Worm (Caenorhabditis elegans) whole organism, dauer: ENCODE measurements around the gene cec-4.
"Not testable (repeated sequence)": the region's sequence is repeated elsewhere in the genome, so short reads cannot be mapped to it uniquely, and the experiment has no call there.

Source experiments
- unc-62 ChIP-seq: sonication (generic microtip); optimal IDR thresholded peaks from 2 replicates; lab custom pipeline; 2017; ENCODE audit warnings: missing biosample characterization, missing genetic modification reagents, missing genetic modification characterization

The cec-4 gene

ce11 chrIV:7561614-7562142 lies 13.8 kb upstream of the cec-4 start, which contains the start of gene ima-3:
Gene ima-3 (minus strand): TSS chrIV:7561664.
- no peak for TF ChIP-seq unc-62 (GFP tag; lab: Kevin White, UChicago)

ce11 chrIV:7563850-7564249 lies 11.7 kb upstream of the cec-4 start, which contains the start of gene F32E10.9:
Gene F32E10.9 (minus strand): TSS chrIV:7563950.
- TF ChIP-seq unc-62 (GFP tag; lab: Kevin White, UChicago), result not testable (repeated sequence)

- no peak for TF ChIP-seq unc-62 (GFP tag; lab: Kevin White, UChicago)
Observed at ce11 chrIV:7567557-7568010, 7.9 kb upstream of the cec-4 start, which contains the start of gene F32E10.8. Gene F32E10.8 (plus strand): TSS chrIV:7567607.

- TF ChIP-seq unc-62 (GFP tag; lab: Kevin White, UChicago), result no peak
Observed at ce11 chrIV:7568593-7568992, 6.9 kb upstream of the cec-4 start, which contains the start of gene clec-180. Gene clec-180 (plus strand): TSS chrIV:7568893.

DNA sequence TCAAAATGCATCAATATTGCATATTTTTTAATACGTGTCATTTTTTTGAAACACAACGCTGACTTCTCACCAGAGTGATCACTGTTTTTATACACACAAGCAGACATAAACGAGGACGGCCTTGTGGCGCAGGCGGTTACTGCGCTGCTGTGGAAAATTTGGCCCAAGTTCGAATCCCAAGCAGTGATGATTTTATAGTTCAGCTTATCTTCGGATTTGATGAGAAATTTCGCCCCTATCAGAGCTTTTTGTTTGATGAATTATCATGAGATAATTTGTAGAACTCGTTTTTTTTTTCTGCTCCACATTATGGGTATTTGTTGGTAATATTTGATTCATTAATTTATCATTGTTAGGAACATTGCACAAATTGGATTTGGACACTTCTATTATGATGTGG lies 1.6 kb upstream of the cec-4 start:
- no peak for TF ChIP-seq unc-62 (GFP tag; lab: Kevin White, UChicago)

DNA sequence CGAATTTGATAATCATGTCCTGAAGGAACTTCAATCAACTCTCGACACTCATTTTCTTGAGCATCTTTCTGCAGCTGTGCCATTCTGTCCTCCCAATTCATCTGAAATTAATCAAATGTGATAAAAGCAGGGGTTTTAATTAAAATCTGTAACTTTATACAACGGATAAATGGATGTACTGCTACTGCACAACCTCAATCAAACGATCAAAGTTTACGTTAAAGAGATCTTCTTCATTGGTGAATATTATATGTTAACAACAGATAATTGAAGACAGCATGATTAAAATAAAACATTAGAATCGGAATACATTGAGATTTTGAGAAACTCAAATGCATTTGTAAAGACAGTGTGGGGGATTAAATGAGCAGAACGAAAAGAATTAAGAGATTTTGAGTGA lies 2.8 kb downstream of the cec-4 start, which contains the start of gene F32E10.5:
TSS of gene F32E10.5 (minus strand) at position 101 of the 400 bp plus-strand sequence.
- no peak for TF ChIP-seq unc-62 (GFP tag; lab: Kevin White, UChicago)

ce11 chrIV:7580062-7580614 lies 4.6 kb downstream of the cec-4 start, which contains the start of the genes cec-5 and nol-10:
Gene cec-5 (minus strand): TSS chrIV:7580112.
Gene nol-10 (plus strand): TSS chrIV:7580597.
- no peak for TF ChIP-seq unc-62 (GFP tag; lab: Kevin White, UChicago)

ce11 chrIV:7585273-7585882 lies 9.9 kb downstream of the cec-4 start:
- TF ChIP-seq unc-62 (GFP tag; lab: Kevin White, UChicago), result no peak

DNA sequence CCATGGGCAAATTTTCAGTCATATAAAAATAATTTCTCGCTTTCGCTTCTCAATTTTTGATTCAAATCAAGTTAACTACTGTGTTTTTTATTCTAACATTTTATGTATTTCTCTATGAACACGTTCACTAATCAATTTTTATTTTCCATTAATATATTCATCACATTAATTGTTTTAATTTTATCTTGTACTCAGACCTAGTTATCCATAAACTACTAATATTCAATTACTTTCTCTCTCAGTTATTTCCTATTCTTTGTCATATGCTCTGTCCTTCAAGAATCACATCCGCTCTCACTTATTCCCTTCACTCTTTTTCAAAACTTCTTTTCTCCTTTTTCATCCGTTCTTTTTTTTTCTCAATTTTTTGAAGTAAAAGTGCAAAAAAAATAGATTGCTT lies 11.5 kb downstream of the cec-4 start:
- TF ChIP-seq unc-62 (GFP tag; lab: Kevin White, UChicago), result no peak

- TF ChIP-seq unc-62 (GFP tag; lab: Kevin White, UChicago), result no peak
Observed at ce11 chrIV:7588631-7589030, 13.1 kb downstream of the cec-4 start, which contains the start of gene cla-1. Gene cla-1 (plus strand): TSS chrIV:7588931.

- no peak for TF ChIP-seq unc-62 (GFP tag; lab: Kevin White, UChicago)
Observed at ce11 chrIV:7605413-7605812, 29.9 kb downstream of the cec-4 start.

- no peak for TF ChIP-seq unc-62 (GFP tag; lab: Kevin White, UChicago)
Observed at ce11 chrIV:7608111-7608510, 32.6 kb downstream of the cec-4 start.

DNA sequence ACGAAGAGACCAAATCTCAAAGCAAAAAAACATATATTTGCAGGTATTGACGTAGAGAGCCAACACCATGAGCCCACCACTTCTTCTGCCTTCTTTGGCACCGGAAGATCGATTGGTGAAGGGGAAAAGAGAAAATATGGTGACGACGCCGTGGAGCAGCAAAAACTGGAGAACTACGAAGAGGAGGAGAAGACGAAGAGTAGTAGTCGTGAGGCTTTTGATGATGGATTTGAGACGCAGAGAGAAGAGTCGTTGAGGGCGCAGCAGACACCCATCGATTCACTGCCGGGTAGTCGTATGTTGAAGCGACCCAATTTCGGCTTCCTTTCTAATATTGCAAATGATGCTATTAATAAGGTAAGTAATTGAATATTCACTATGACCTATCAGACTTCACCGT lies 35.9 kb downstream of the cec-4 start:
- TF ChIP-seq unc-62 (GFP tag; lab: Kevin White, UChicago), result no peak

- no peak for TF ChIP-seq unc-62 (GFP tag; lab: Kevin White, UChicago)
Observed at ce11 chrIV:7612523-7612922, 37.0 kb downstream of the cec-4 start.

DNA sequence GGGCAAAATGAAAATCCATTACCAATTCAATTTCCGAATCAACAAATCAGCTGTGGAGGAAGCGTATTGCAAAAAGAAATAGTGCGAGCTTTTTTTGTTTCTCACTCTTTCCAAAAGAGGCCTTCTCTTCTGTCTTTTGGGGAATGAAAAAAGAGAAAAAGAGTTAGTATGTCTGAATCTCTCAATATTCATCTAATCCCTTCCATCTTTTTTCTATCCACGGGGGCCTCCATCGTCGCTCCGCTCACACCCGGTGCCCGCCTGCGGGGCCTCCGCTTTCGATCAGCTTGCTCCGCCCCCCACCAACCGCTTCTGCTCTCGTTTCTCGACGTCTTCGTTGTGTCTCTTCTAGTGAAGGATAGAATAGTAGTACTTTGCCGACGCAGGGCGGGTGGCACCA lies 43.7 kb downstream of the cec-4 start:
- TF ChIP-seq unc-62 (GFP tag; lab: Kevin White, UChicago), result no peak

DNA sequence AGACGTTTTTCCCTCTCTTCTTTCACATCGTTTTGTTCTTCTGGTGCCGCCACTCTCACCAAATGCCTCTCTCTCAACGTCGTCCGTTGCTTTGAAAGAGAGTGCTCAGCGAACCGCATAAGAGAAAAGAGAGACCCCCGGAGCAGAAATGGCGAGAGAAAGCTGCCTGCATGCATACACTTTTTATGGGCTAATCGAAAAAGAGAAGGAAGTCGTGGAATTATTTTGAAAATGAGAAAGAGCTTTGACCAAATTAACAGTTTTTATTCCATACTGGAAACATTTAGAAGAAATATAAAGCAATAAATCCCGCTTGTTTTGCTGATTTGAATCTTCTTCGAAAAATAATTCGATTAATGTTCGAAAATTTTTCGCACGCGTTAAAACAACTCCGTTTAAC lies 44.9 kb downstream of the cec-4 start:
- no peak for TF ChIP-seq unc-62 (GFP tag; lab: Kevin White, UChicago)
